Fruit fly (Drosophila melanogaster): ENCODE data around the gene v.

The v gene

DNA sequence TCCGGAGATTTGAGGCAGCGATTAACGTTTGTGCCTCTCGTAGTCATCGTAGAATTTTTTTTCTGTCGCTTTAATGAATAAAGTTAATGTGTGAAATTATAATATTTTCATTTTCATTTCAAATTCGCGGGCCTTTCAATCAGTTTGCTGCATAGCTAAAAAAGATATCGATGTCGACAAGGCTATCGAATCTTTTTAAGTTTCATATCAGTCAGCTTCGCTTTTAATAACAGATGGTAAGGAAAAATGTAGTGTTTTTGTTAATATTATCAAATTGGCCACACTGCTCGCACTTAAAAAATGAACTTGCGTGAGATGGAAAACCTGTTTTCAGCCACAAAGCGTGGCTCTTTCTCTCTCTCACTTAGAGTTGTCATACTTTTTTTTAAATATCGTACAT lies 5.8 kb downstream of the v start:
- TF ChIP-seq CG12605 (GFP tag; IDR thresholded peaks at IDR 0.05) (no peak), CG8159 (tag; optimal IDR thresholded peaks at IDR 0.05) (no peak), D1 (tag; optimal IDR thresholded peaks at IDR 0.05) (no peak), CG17806 (tag; optimal IDR thresholded peaks at IDR 0.05) (no peak), EcR (GFP tag; optimal IDR thresholded peaks at IDR 0.05) (no peak), CG9948 (tag; optimal IDR thresholded peaks at IDR 0.05) (no peak), CG10348 (GFP tag; IDR thresholded peaks at IDR 0.05) (no peak), Pif1A (GFP tag; optimal IDR thresholded peaks at IDR 0.05) (no peak), CG34367 (tag; optimal IDR thresholded peaks at IDR 0.05) (no peak), CG32121 (GFP tag; IDR thresholded peaks at IDR 0.05) (no peak), CG14655 (GFP tag; optimal IDR thresholded peaks at IDR 0.05) (no peak), CG4496 (GFP tag; IDR thresholded peaks at IDR 0.05) (no peak), Pif1B (GFP tag; optimal IDR thresholded peaks at IDR 0.05) (no peak), fd96Ca (GFP tag; IDR thresholded peaks at IDR 0.05) (no peak)

dm6 chrX:10930553-10931092 lies 6.9 kb downstream of the v start, which contains the start of gene Myo10A:
Gene Myo10A (plus strand): TSS chrX:10930840.
- no peak for TF ChIP-seq Pif1B (GFP tag; optimal IDR thresholded peaks at IDR 0.05)
- 0 out of 3 replicates have a peak, but pooled peaks have one; percentile 16 for TF ChIP-seq CG4496 (GFP tag; IDR thresholded peaks at IDR 0.05)

DNA sequence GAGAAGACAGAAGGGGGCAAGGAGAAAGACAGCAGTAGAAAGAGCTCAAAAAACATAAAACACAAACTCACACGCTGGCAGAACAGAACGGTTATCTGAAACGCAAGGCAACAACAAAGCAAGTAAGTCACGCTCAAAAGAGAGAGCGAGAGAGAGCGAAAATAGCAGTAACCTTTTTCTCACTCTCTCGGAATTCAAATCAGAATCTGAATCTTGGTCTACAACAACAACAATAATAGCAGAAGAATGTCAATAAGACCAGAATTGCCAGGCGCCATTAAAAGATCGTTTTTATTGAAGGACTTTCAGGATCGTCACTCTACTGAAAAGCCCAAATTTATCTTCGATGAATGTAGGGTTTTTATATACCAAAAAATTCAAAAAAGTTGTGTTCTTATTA lies 7.5 kb downstream of the v start:
- TF ChIP-seq Snoo (tag; optimal IDR thresholded peaks at IDR 0.05) (no peak), CG32121 (GFP tag; IDR thresholded peaks at IDR 0.05) (no peak), CG10348 (GFP tag; IDR thresholded peaks at IDR 0.05) (no peak), Ets98B (GFP tag; IDR thresholded peaks at IDR 0.05) (no peak), CG4496 (GFP tag; IDR thresholded peaks at IDR 0.05) (no peak), fd96Ca (GFP tag; IDR thresholded peaks at IDR 0.05) (no peak), CG8301 (tag; optimal IDR thresholded peaks at IDR 0.05) (no peak), CG15710 (tag; optimal IDR thresholded peaks at IDR 0.05) (no peak), CG8159 (tag; optimal IDR thresholded peaks at IDR 0.05) (no peak), gl (tag; optimal IDR thresholded peaks at IDR 0.05) (no peak), D1 (tag; optimal IDR thresholded peaks at IDR 0.05) (no peak), CG34367 (tag; optimal IDR thresholded peaks at IDR 0.05) (no peak)

dm6 chrX:10932300-10932699 lies 8.5 kb downstream of the v start:
- TF ChIP-seq CG8301 (tag; optimal IDR thresholded peaks at IDR 0.05): no peak
- TF ChIP-seq CG34367 (tag; optimal IDR thresholded peaks at IDR 0.05): peak; percentile 15
- peak; percentile 35; the same call in 1 of the 2 replicates for TF ChIP-seq CG12605 (GFP tag; IDR thresholded peaks at IDR 0.05)
- TF ChIP-seq rn (GFP tag; IDR thresholded peaks at IDR 0.05): no peak
- TF ChIP-seq gl (tag; optimal IDR thresholded peaks at IDR 0.05): peak; percentile 50
- no peak for TF ChIP-seq CG32121 (GFP tag; IDR thresholded peaks at IDR 0.05)
- peak; percentile 83 for TF ChIP-seq EcR (GFP tag; optimal IDR thresholded peaks at IDR 0.05)
- no peak for TF ChIP-seq Pif1A (GFP tag; optimal IDR thresholded peaks at IDR 0.05)
- TF ChIP-seq CG14655 (GFP tag; optimal IDR thresholded peaks at IDR 0.05): no peak
- no peak for TF ChIP-seq CG9948 (tag; optimal IDR thresholded peaks at IDR 0.05)
- peak; percentile 36 for TF ChIP-seq CG15710 (tag; optimal IDR thresholded peaks at IDR 0.05)
- peak; percentile 25; the same call in 1 of the 3 replicates for TF ChIP-seq fd96Ca (GFP tag; IDR thresholded peaks at IDR 0.05)
- TF ChIP-seq CG13204 (GFP tag; optimal IDR thresholded peaks at IDR 0.05): peak; percentile 47
- peak; percentile 1 for TF ChIP-seq Snoo (tag; optimal IDR thresholded peaks at IDR 0.05)
- TF ChIP-seq D1 (tag; optimal IDR thresholded peaks at IDR 0.05): no peak
- peak; percentile 61; the same call in 2 of the 3 replicates for TF ChIP-seq CG4496 (GFP tag; IDR thresholded peaks at IDR 0.05)
- peak; percentile 41; the same call in 1 of the 2 replicates for TF ChIP-seq Ets98B (GFP tag; IDR thresholded peaks at IDR 0.05)
- no peak for TF ChIP-seq CG17806 (tag; optimal IDR thresholded peaks at IDR 0.05)

DNA sequence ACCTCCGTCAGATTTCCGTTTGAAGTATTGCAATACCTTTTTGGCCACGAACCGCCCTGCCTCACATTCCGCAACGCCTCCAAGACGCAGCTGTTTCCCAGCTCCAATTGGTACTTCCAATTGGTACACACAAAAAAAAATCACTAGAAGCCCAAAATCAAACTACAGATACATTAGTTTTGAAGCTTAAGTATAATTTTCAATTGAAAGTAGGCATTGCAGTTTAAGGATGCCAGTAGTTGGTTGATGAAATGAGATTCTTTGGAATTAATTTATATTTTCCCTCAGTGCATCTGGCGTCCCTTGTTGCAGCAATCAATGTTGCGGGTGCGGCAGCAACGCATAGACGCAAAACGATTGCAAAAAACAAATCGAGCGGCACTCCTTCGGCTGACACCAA lies 10.0 kb downstream of the v start:
- TF ChIP-seq CG34367 (tag; optimal IDR thresholded peaks at IDR 0.05) (peak; percentile 1), CG14655 (GFP tag; optimal IDR thresholded peaks at IDR 0.05) (peak; percentile 53), CG12605 (GFP tag; IDR thresholded peaks at IDR 0.05) (no peak), D1 (tag; optimal IDR thresholded peaks at IDR 0.05) (no peak), EcR (GFP tag; optimal IDR thresholded peaks at IDR 0.05) (no peak), Snoo (tag; optimal IDR thresholded peaks at IDR 0.05) (no peak), CG32121 (GFP tag; IDR thresholded peaks at IDR 0.05) (peak; percentile 60; the same call in 1 of the 2 replicates), CG17806 (tag; optimal IDR thresholded peaks at IDR 0.05) (peak; percentile 24), gl (tag; optimal IDR thresholded peaks at IDR 0.05) (no peak), Pif1A (GFP tag; optimal IDR thresholded peaks at IDR 0.05) (peak; percentile 61), CG4496 (GFP tag; IDR thresholded peaks at IDR 0.05) (no peak), CG15710 (tag; optimal IDR thresholded peaks at IDR 0.05) (no peak), Pif1B (GFP tag; optimal IDR thresholded peaks at IDR 0.05) (no peak), CG13204 (GFP tag; optimal IDR thresholded peaks at IDR 0.05) (no peak), fd96Ca (GFP tag; IDR thresholded peaks at IDR 0.05) (peak; percentile 44; the same call in 1 of the 3 replicates), rn (GFP tag; IDR thresholded peaks at IDR 0.05) (no peak), CG8159 (tag; optimal IDR thresholded peaks at IDR 0.05) (peak; percentile 14), CG10348 (GFP tag; IDR thresholded peaks at IDR 0.05) (no peak), Ets98B (GFP tag; IDR thresholded peaks at IDR 0.05) (0 out of 2 replicates have a peak, but pooled peaks have one; percentile 8), CG8301 (tag; optimal IDR thresholded peaks at IDR 0.05) (peak; percentile 43), CG9948 (tag; optimal IDR thresholded peaks at IDR 0.05) (peak; percentile 26)

- TF ChIP-seq CG4496 (GFP tag; IDR thresholded peaks at IDR 0.05): no peak
- TF ChIP-seq CG10348 (GFP tag; IDR thresholded peaks at IDR 0.05): no peak
- TF ChIP-seq rn (GFP tag; IDR thresholded peaks at IDR 0.05): no peak
- TF ChIP-seq Pif1B (GFP tag; optimal IDR thresholded peaks at IDR 0.05): no peak
- no peak for TF ChIP-seq Pif1A (GFP tag; optimal IDR thresholded peaks at IDR 0.05)
- TF ChIP-seq CG15710 (tag; optimal IDR thresholded peaks at IDR 0.05): no peak
- TF ChIP-seq CG34367 (tag; optimal IDR thresholded peaks at IDR 0.05): no peak
- no peak for TF ChIP-seq CG14655 (GFP tag; optimal IDR thresholded peaks at IDR 0.05)
- TF ChIP-seq CG12605 (GFP tag; IDR thresholded peaks at IDR 0.05): no peak
- no peak for TF ChIP-seq CG32121 (GFP tag; IDR thresholded peaks at IDR 0.05)
- no peak for TF ChIP-seq CG8301 (tag; optimal IDR thresholded peaks at IDR 0.05)
- TF ChIP-seq Ets98B (GFP tag; IDR thresholded peaks at IDR 0.05): no peak
- no peak for TF ChIP-seq CG8159 (tag; optimal IDR thresholded peaks at IDR 0.05)
These were observed 11.8 kb downstream of the v start for dm6 chrX:10935587-10935986.

All from whole organism, pupa.